Worm (Caenorhabditis elegans) whole organism, young adult: ENCODE measurements around the gene B0554.2.

ENCODE experiments used
- F23B12.7 ChIP-seq: sonication (generic microtip); optimal IDR thresholded peaks from 2 replicates; lab custom pipeline; 2017; ENCODE audit warnings: missing genetic modification characterization, mild to moderate bottlenecking, missing compliant biosample characterization, antibody characterized with exemption, moderate library complexity; ENCODE audit not compliant: insufficient read depth
- F33H1.4 ChIP-seq: fragments of 200-800 bp; sonication (Bioruptor generic); IDR thresholded peaks from 2 replicates; pipeline ENCODE4 v1.3.6; 2022; ENCODE audit warnings: missing genetic modification reagents, missing genetic modification characterization, missing compliant biosample characterization
- F49E8.2 ChIP-seq: sonication (generic microtip); optimal IDR thresholded peaks from 3 replicates; lab custom pipeline; 2017; ENCODE audit warnings: missing genetic modification characterization, mild to moderate bottlenecking, missing compliant biosample characterization, antibody characterized with exemption, moderate library complexity; ENCODE audit not compliant: insufficient read depth
- ama-1 ChIP-seq, 3 experiments: fragments of 150-350 bp in 1 of 3; sonication (generic microtip) in 2 of 3; optimal IDR thresholded peaks; 2 replicates each; lab custom pipeline; 2014 to 2018; ENCODE audit warnings: missing biosample characterization in 2 of 3, missing genetic modification characterization in 2 of 3, missing genetic modification reagents in 2 of 3
- cebp-1 ChIP-seq, 2 experiments: fragments of 200-800 bp in 1 of 2; sonication (Bioruptor generic) in 1 of 2; sonication (generic microtip) in 1 of 2; IDR thresholded peaks in 1 of 2; optimal IDR thresholded peaks in 1 of 2; 2 replicates each; pipeline versions ENCODE4 v1.3.6 to Lab custom; 2017 to 2022; ENCODE audit warnings: missing compliant biosample characterization in 2 of 2, missing genetic modification characterization in 2 of 2, mild to moderate bottlenecking in 1 of 2, missing genetic modification reagents in 1 of 2, moderate library complexity in 1 of 2
- cebp-2 ChIP-seq: fragments of 200-800 bp; sonication (Bioruptor generic); IDR thresholded peaks from 2 replicates; pipeline ENCODE4 v1.3.6; 2022; ENCODE audit warnings: missing genetic modification characterization, missing compliant biosample characterization
- die-1 ChIP-seq: sonication (generic microtip); optimal IDR thresholded peaks from 2 replicates; lab custom pipeline; 2016; ENCODE audit warnings: missing genotype, mild to moderate bottlenecking, missing genetic modification characterization, missing compliant biosample characterization
- unc-62 ChIP-seq: fragments of 150-350 bp; optimal IDR thresholded peaks from 2 replicates; lab custom pipeline; 2014; ENCODE audit warnings: missing biosample characterization, missing genetic modification reagents, missing genetic modification characterization
- zim-3 ChIP-seq: sonication (generic microtip); optimal IDR thresholded peaks from 2 replicates; lab custom pipeline; 2017; ENCODE audit warnings: mild to moderate bottlenecking, missing genetic modification characterization, moderate library complexity, missing compliant biosample characterization
- ztf-18 ChIP-seq: sonication (generic microtip); optimal IDR thresholded peaks from 2 replicates; lab custom pipeline; 2016; ENCODE audit warnings: missing genotype, mild to moderate bottlenecking, missing genetic modification characterization, missing compliant biosample characterization
- ztf-6 ChIP-seq: fragments of 200-800 bp; sonication (Bioruptor generic); IDR thresholded peaks from 2 replicates; pipeline ENCODE4 v1.3.6; 2022; ENCODE audit warnings: missing genetic modification reagents, missing genetic modification characterization, missing compliant biosample characterization

DNA sequence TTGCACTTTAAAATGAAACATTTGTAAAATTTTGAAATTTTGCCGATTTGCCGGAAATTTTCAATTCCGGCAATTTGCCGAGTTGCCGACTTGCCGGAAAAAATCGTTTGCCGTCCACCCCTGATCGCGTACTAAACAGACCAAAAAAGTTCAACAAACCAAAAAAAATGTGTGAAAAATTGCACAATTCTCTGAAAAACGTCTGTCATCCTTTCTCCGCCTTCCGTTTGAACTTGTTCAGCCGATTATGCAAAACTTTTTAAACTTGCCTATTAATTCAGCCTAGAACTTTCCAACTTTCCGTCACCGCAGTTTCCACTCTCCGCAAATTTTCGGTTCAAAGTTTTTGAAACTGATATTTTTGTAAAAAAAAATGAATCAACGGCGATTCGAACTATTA, 9.9 kb upstream of the B0554.2 start, which contains the start of gene B0554.5:
- no peak for TF ChIP-seq cebp-1 (GFP tag; IDR thresholded peaks at IDR 0.05; lab: Robert Waterston, UW)
- no peak for TF ChIP-seq cebp-1 (tag; optimal IDR thresholded peaks at IDR 0.05; lab: Kevin White, UChicago)
- TF ChIP-seq ztf-18 (tag; lab: Kevin White, UChicago): no peak
- TF ChIP-seq ztf-6 (GFP tag; lab: Robert Waterston, UW): no peak
- no peak for TF ChIP-seq cebp-2 (GFP tag; lab: Robert Waterston, UW)
- TF ChIP-seq die-1: no peak
- no peak for TF ChIP-seq F23B12.7
- no peak for TF ChIP-seq F49E8.2 (tag; lab: Kevin White, UChicago)
- TF ChIP-seq ama-1 (optimal IDR thresholded peaks at IDR 0.05; lab: Kevin White, UChicago): no peak
- TF ChIP-seq ama-1 (GFP tag; optimal IDR thresholded peaks at IDR 0.05; lab: Kevin White, UChicago): no peak
- no peak for TF ChIP-seq zim-3
- no peak for TF ChIP-seq F33H1.4 (GFP tag; lab: Robert Waterston, UW)
- no peak for TF ChIP-seq unc-62
